Worm (Caenorhabditis elegans) whole organism, young adult: ENCODE results near the gene srx-135.

ENCODE experiments used
- B0019.2 ChIP-seq: fragments of 200-800 bp; sonication (Bioruptor generic); conservative IDR thresholded peaks from 2 replicates; pipeline ENCODE4 v1.3.6; 2022; ENCODE audit warnings: missing genetic modification reagents, missing genetic modification characterization, missing compliant biosample characterization
- B0336.3 ChIP-seq: fragments of 200-800 bp; sonication (Bioruptor generic); IDR thresholded peaks from 2 replicates; pipeline ENCODE4 v1.3.6; 2022; ENCODE audit warnings: missing genetic modification characterization, missing compliant biosample characterization
- C06A6.2 ChIP-seq: fragments of 200-800 bp; sonication (Bioruptor generic); conservative IDR thresholded peaks from 2 replicates; pipeline ENCODE4 v1.3.6; 2022; ENCODE audit warnings: missing genetic modification characterization, missing compliant biosample characterization
- F10E7.11 ChIP-seq: sonication (generic microtip); optimal IDR thresholded peaks from 2 replicates; lab custom pipeline; 2017; ENCODE audit warnings: mild to moderate bottlenecking, missing genetic modification characterization, moderate library complexity, missing compliant biosample characterization
- F57C9.4 ChIP-seq: sonication (generic microtip); optimal IDR thresholded peaks from 2 replicates; lab custom pipeline; 2017; ENCODE audit warnings: mild to moderate bottlenecking, missing genetic modification characterization, missing compliant biosample characterization
- Y53G8AR.9 ChIP-seq: fragments of 200-800 bp; sonication (Bioruptor generic); conservative IDR thresholded peaks from 2 replicates; pipeline ENCODE4 v1.3.6; 2022; ENCODE audit warnings: missing genetic modification reagents, missing genetic modification characterization, missing compliant biosample characterization
- Y95B8A.8 ChIP-seq: fragments of 200-800 bp; sonication (Bioruptor generic); IDR thresholded peaks from 2 replicates; pipeline ENCODE4 v1.3.6; 2022; ENCODE audit warnings: missing genetic modification reagents, missing genetic modification characterization, missing compliant biosample characterization
- ama-1 ChIP-seq, 3 experiments: fragments of 150-350 bp in 1 of 3; sonication (generic microtip) in 2 of 3; optimal IDR thresholded peaks; 2 replicates each; lab custom pipeline; 2014 to 2018; ENCODE audit warnings: missing biosample characterization in 2 of 3, missing genetic modification characterization in 2 of 3, missing genetic modification reagents in 2 of 3
- aptf-3 ChIP-seq: fragments of 200-800 bp; sonication (Bioruptor generic); IDR thresholded peaks from 2 replicates; pipeline ENCODE4 v1.3.6; 2022; ENCODE audit warnings: missing genetic modification characterization, missing compliant biosample characterization
- athp-1 ChIP-seq: sonication (generic microtip); optimal IDR thresholded peaks from 2 replicates; lab custom pipeline; 2017; ENCODE audit warnings: mild to moderate bottlenecking, missing genetic modification characterization, missing compliant biosample characterization
- attf-5 ChIP-seq: fragments of 200-800 bp; sonication (Bioruptor generic); optimal IDR thresholded peaks from 2 replicates; lab custom pipeline; 2018; ENCODE audit warnings: mild to moderate bottlenecking, missing genetic modification characterization, missing compliant biosample characterization
- bed-2 ChIP-seq: fragments of 200-800 bp; sonication (Bioruptor generic); IDR thresholded peaks from 2 replicates; pipeline ENCODE4 v1.3.6; 2022; ENCODE audit warnings: missing genetic modification reagents, missing genetic modification characterization, missing compliant biosample characterization
- cebp-1 ChIP-seq, 2 experiments: fragments of 200-800 bp in 1 of 2; sonication (Bioruptor generic) in 1 of 2; sonication (generic microtip) in 1 of 2; IDR thresholded peaks in 1 of 2; optimal IDR thresholded peaks in 1 of 2; 2 replicates each; pipeline versions ENCODE4 v1.3.6 to Lab custom; 2017 to 2022; ENCODE audit warnings: missing compliant biosample characterization in 2 of 2, missing genetic modification characterization in 2 of 2, mild to moderate bottlenecking in 1 of 2, missing genetic modification reagents in 1 of 2, moderate library complexity in 1 of 2
- ceh-27 ChIP-seq: fragments of 200-800 bp; sonication (Bioruptor generic); optimal IDR thresholded peaks from 2 replicates; lab custom pipeline; 2018; ENCODE audit warnings: mild to moderate bottlenecking, missing genetic modification characterization, moderate library complexity, missing compliant biosample characterization
- ceh-40 ChIP-seq: fragments of 200-800 bp; sonication (Bioruptor generic); IDR thresholded peaks from 2 replicates; pipeline ENCODE4 v1.3.6; 2022; ENCODE audit warnings: missing genetic modification characterization, missing compliant biosample characterization
- ceh-79 ChIP-seq: sonication (generic microtip); optimal IDR thresholded peaks from 2 replicates; lab custom pipeline; 2017; ENCODE audit warnings: mild to moderate bottlenecking, missing genetic modification characterization, missing compliant biosample characterization
- die-1 ChIP-seq: sonication (generic microtip); optimal IDR thresholded peaks from 2 replicates; lab custom pipeline; 2016; ENCODE audit warnings: missing genotype, mild to moderate bottlenecking, missing genetic modification characterization, missing compliant biosample characterization
- dox-1 ChIP-seq: fragments of 200-800 bp; sonication (Bioruptor generic); IDR thresholded peaks from 2 replicates; pipeline ENCODE4 v1.3.6; 2022; ENCODE audit warnings: missing genetic modification reagents, missing genetic modification characterization, missing compliant biosample characterization
- egrh-3 ChIP-seq: fragments of 200-800 bp; sonication (Bioruptor generic); IDR thresholded peaks from 2 replicates; pipeline ENCODE4 v1.3.6; 2022; ENCODE audit warnings: missing genetic modification reagents, missing genetic modification characterization, missing compliant biosample characterization
- ekl-4 ChIP-seq: fragments of 200-800 bp; sonication (Bioruptor generic); IDR thresholded peaks from 2 replicates; pipeline ENCODE4 v1.3.6; 2022; ENCODE audit warnings: missing genetic modification reagents, missing genetic modification characterization, missing compliant biosample characterization
- gei-17 ChIP-seq: fragments of 200-800 bp; sonication (Bioruptor generic); optimal IDR thresholded peaks from 2 replicates; lab custom pipeline; 2018; ENCODE audit warnings: mild to moderate bottlenecking, missing genetic modification characterization, missing compliant biosample characterization
- hmg-20 ChIP-seq: fragments of 200-800 bp; sonication (Bioruptor generic); IDR thresholded peaks from 2 replicates; pipeline ENCODE4 v1.3.6; 2022; ENCODE audit warnings: missing genetic modification reagents, missing genetic modification characterization, missing compliant biosample characterization
- lin-35 ChIP-seq, 3 experiments: fragments of 150-350 bp in 2 of 3; sonication (generic microtip) in 1 of 3; optimal IDR thresholded peaks; 2 replicates each; lab custom pipeline; 2014 to 2018; ENCODE audit warnings: missing biosample characterization in 3 of 3, missing genetic modification characterization in 3 of 3, missing genetic modification reagents in 3 of 3
- lin-40 ChIP-seq: sonication (generic microtip); optimal IDR thresholded peaks from 2 replicates; lab custom pipeline; 2016; ENCODE audit warnings: missing genetic modification characterization, mild to moderate bottlenecking, missing compliant biosample characterization, missing genotype, missing genetic modification reagents
- madf-3 ChIP-seq: fragments of 200-800 bp; sonication (Bioruptor generic); IDR thresholded peaks from 2 replicates; pipeline ENCODE4 v1.3.6; 2022; ENCODE audit warnings: missing genetic modification reagents, missing genetic modification characterization, missing compliant biosample characterization
- madf-6 ChIP-seq: fragments of 200-800 bp; sonication (Bioruptor generic); IDR thresholded peaks from 2 replicates; pipeline ENCODE4 v1.3.6; 2022; ENCODE audit warnings: missing genetic modification reagents, missing genetic modification characterization, missing compliant biosample characterization
- madf-8 ChIP-seq: fragments of 200-800 bp; sonication (Bioruptor generic); conservative IDR thresholded peaks from 2 replicates; pipeline ENCODE4 v1.3.6; 2022; ENCODE audit warnings: missing genetic modification reagents, missing genetic modification characterization, missing compliant biosample characterization
- mes-4 ChIP-seq: sonication (generic microtip); optimal IDR thresholded peaks from 2 replicates; lab custom pipeline; 2016; ENCODE audit warnings: missing genotype, missing genetic modification characterization, missing compliant biosample characterization
- nhr-120 ChIP-seq: fragments of 200-800 bp; sonication (Bioruptor generic); IDR thresholded peaks from 2 replicates; pipeline ENCODE4 v1.3.6; 2022; ENCODE audit warnings: missing genetic modification characterization, missing compliant biosample characterization
- snpc-1.3 ChIP-seq: sonication (generic microtip); optimal IDR thresholded peaks from 2 replicates; lab custom pipeline; 2017; ENCODE audit warnings: missing genetic modification characterization, mild to moderate bottlenecking, missing compliant biosample characterization, antibody characterized with exemption, moderate library complexity, missing genotype, missing genetic modification reagents; ENCODE audit not compliant: insufficient read depth
- snpc-3.4 ChIP-seq: sonication (generic microtip); optimal IDR thresholded peaks from 2 replicates; lab custom pipeline; 2017; ENCODE audit warnings: missing genetic modification characterization, mild to moderate bottlenecking, missing compliant biosample characterization, antibody characterized with exemption, moderate library complexity, missing genotype, missing genetic modification reagents
- sptf-2 ChIP-seq: fragments of 200-800 bp; sonication (Bioruptor generic); optimal IDR thresholded peaks from 2 replicates; lab custom pipeline; 2018; ENCODE audit warnings: mild to moderate bottlenecking, missing genetic modification characterization, missing compliant biosample characterization
- tbp1 ChIP-seq: fragments of 200-800 bp; sonication (Bioruptor generic); optimal IDR thresholded peaks from 2 replicates; lab custom pipeline; 2018; ENCODE audit warnings: mild to moderate bottlenecking, missing genetic modification characterization, missing compliant biosample characterization
- unc-130 ChIP-seq: sonication (generic microtip); optimal IDR thresholded peaks from 2 replicates; lab custom pipeline; 2016; ENCODE audit warnings: missing genetic modification reagents, missing genetic modification characterization, missing compliant biosample characterization
- zfh-2 ChIP-seq: fragments of 200-800 bp; sonication (Bioruptor generic); conservative IDR thresholded peaks from 2 replicates; pipeline ENCODE4 v1.3.6; 2022; ENCODE audit warnings: missing genetic modification reagents, missing genetic modification characterization, missing compliant biosample characterization
- zim-3 ChIP-seq: sonication (generic microtip); optimal IDR thresholded peaks from 2 replicates; lab custom pipeline; 2017; ENCODE audit warnings: mild to moderate bottlenecking, missing genetic modification characterization, moderate library complexity, missing compliant biosample characterization

srx-135 gene

ce11 chrV:13868886-13869285 lies 9.9 kb downstream of the srx-135 start:
- TF ChIP-seq ceh-27 (GFP tag; lab: Kevin White, UChicago) (peak; percentile 10), egrh-3 (GFP tag; lab: Robert Waterston, UW) (peak; percentile 76; the same call in 1 of the 2 replicates)

- TF ChIP-seq F10E7.11 (tag; lab: Kevin White, UChicago) (no peak), hmg-20 (GFP tag; lab: Robert Waterston, UW) (no peak), B0336.3 (no peak), unc-130 (GFP tag; lab: Kevin White, UChicago) (no peak), zim-3 (tag; lab: Kevin White, UChicago) (no peak), ceh-40 (GFP tag; lab: Robert Waterston, UW) (no peak)
Observed at ce11 chrV:13869551-13869950, 10.5 kb downstream of the srx-135 start.

- TF ChIP-seq mes-4 (tag; lab: Kevin White, UChicago) (no peak), zfh-2 (GFP tag; lab: Robert Waterston, UW) (no peak), aptf-3 (no peak)
Observed at ce11 chrV:13872895-13873294, 13.9 kb downstream of the srx-135 start, which contains the start of gene cpt-5. Gene cpt-5 (plus strand): TSS chrV:13873195.

- TF ChIP-seq zim-3 (tag; lab: Kevin White, UChicago) (no peak), attf-5 (no peak), egrh-3 (GFP tag; lab: Robert Waterston, UW) (no peak), Y95B8A.8 (GFP tag; lab: Robert Waterston, UW) (no peak), snpc-1.3 (tag; lab: Kevin White, UChicago) (no peak), die-1 (tag; lab: Kevin White, UChicago) (no peak), cebp-1 (GFP tag; IDR thresholded peaks at IDR 0.05; lab: Robert Waterston, UW) (no peak), cebp-1 (tag; optimal IDR thresholded peaks at IDR 0.05; lab: Kevin White, UChicago) (no peak), dox-1 (GFP tag; lab: Robert Waterston, UW) (no peak), ama-1 (optimal IDR thresholded peaks at IDR 0.05; lab: Kevin White, UChicago) (no peak), ama-1 (GFP tag; optimal IDR thresholded peaks at IDR 0.05; lab: Kevin White, UChicago) (no peak), madf-8 (GFP tag; lab: Robert Waterston, UW) (no peak), Y53G8AR.9 (no peak), bed-2 (GFP tag; lab: Robert Waterston, UW) (no peak), athp-1 (tag; lab: Kevin White, UChicago) (no peak)
- TF ChIP-seq, all 124 proteins: peak for 0
Observed at ce11 chrV:13873323-13873722, 14.3 kb downstream of the srx-135 start.

- TF ChIP-seq gei-17 (GFP tag; lab: Kevin White, UChicago), result no peak
- TF ChIP-seq tbp1 (GFP tag; lab: Kevin White, UChicago), result no peak
- TF ChIP-seq snpc-3.4 (tag; lab: Kevin White, UChicago), result no peak
- no peak for TF ChIP-seq madf-6 (GFP tag; lab: Robert Waterston, UW)
- no peak for TF ChIP-seq nhr-120 (GFP tag; lab: Robert Waterston, UW)
- TF ChIP-seq lin-35 (GFP tag; optimal IDR thresholded peaks at IDR 0.05; lab: Kevin White, UChicago), result no peak
- TF ChIP-seq sptf-2 (GFP tag; lab: Kevin White, UChicago), result no peak
- no peak for TF ChIP-seq lin-40 (tag; lab: Kevin White, UChicago)
- no peak for TF ChIP-seq ceh-79
- no peak for TF ChIP-seq F57C9.4
- no peak for TF ChIP-seq ekl-4 (GFP tag; lab: Robert Waterston, UW)
- no peak for TF ChIP-seq B0019.2
- no peak for TF ChIP-seq C06A6.2 (GFP tag; lab: Robert Waterston, UW)
- no peak for TF ChIP-seq aptf-3
- no peak for TF ChIP-seq bed-2 (GFP tag; lab: Robert Waterston, UW)
- no peak for TF ChIP-seq die-1 (tag; lab: Kevin White, UChicago)
- no peak for TF ChIP-seq madf-3 (GFP tag; lab: Robert Waterston, UW)
Observed at ce11 chrV:13876529-13876928, 17.5 kb downstream of the srx-135 start, which contains the start of gene T22G5.1. Gene T22G5.1 (plus strand): TSS chrV:13876829.
